Worm (Caenorhabditis elegans): ENCODE measurements around the gene nas-12.
A peak's percentile ranks its signal among the peaks of the same experiment; 100 is the strongest.

The nas-12 gene

ce11 chrIV:10215393-10215792, 8.4 kb upstream of the nas-12 start:
- TF ChIP-seq egl-27 (tag; optimal IDR thresholded peaks at IDR 0.05) (no peak), Y55F3AM.14 (GFP tag; optimal IDR thresholded peaks at IDR 0.05) (no peak), fos-1 (tag; optimal IDR thresholded peaks at IDR 0.05) (no peak), skn-1 (tag; optimal IDR thresholded peaks at IDR 0.05) (no peak), ceh-16 (tag; optimal IDR thresholded peaks at IDR 0.05) (no peak), crh-2 (tag; optimal IDR thresholded peaks at IDR 0.05) (no peak), snpc-4 (tag; optimal IDR thresholded peaks at IDR 0.05) (no peak), nhr-23 (tag; optimal IDR thresholded peaks at IDR 0.05) (no peak), C34F6.9 (tag; optimal IDR thresholded peaks at IDR 0.05) (no peak)

DNA sequence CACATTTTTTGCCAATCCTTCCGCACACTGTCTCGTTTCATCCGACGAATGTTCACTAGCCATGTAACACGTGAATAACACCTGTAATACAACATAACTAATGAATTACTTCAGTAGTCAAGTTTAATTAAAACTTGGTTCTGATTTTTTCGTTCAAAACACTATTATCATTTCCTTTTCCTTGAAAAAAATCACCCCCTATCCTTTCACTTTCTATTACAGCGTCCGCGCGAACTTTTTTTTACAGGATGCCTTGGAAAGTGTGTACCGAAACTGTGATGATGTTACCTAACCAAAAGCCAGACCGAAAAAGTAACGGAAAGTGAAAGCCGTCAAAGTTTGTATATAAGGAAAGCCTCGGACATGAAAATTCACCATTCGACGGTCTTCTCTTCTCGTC, 7.7 kb upstream of the nas-12 start, which contains the start of gene col-124:
TSS of gene col-124 (plus strand) at position 374 of the 400 bp plus-strand sequence.
- no peak for TF ChIP-seq ztf-4 (tag; optimal IDR thresholded peaks at IDR 0.05)
- no peak for TF ChIP-seq nhr-12 (tag; optimal IDR thresholded peaks at IDR 0.05)
- no peak for TF ChIP-seq elt-3 (tag; optimal IDR thresholded peaks at IDR 0.05)
- no peak for TF ChIP-seq nhr-10 (tag; optimal IDR thresholded peaks at IDR 0.05)
- no peak for TF ChIP-seq R02D3.7 (tag; optimal IDR thresholded peaks at IDR 0.05)
- no peak for TF ChIP-seq skn-1 (tag; optimal IDR thresholded peaks at IDR 0.05)
- TF ChIP-seq nhr-21 (tag; optimal IDR thresholded peaks at IDR 0.05): no peak
- no peak for TF ChIP-seq ama-1 (optimal IDR thresholded peaks at IDR 0.05)
- TF ChIP-seq ceh-16 (tag; optimal IDR thresholded peaks at IDR 0.05): no peak
- no peak for TF ChIP-seq ztf-1 (GFP tag; conservative IDR thresholded peaks at IDR 0.05)
- TF ChIP-seq unc-55 (GFP tag; optimal IDR thresholded peaks at IDR 0.05): no peak
- TF ChIP-seq unc-62 (GFP tag; optimal IDR thresholded peaks at IDR 0.05): no peak
- no peak for TF ChIP-seq ceh-82 (tag; optimal IDR thresholded peaks at IDR 0.05)

DNA sequence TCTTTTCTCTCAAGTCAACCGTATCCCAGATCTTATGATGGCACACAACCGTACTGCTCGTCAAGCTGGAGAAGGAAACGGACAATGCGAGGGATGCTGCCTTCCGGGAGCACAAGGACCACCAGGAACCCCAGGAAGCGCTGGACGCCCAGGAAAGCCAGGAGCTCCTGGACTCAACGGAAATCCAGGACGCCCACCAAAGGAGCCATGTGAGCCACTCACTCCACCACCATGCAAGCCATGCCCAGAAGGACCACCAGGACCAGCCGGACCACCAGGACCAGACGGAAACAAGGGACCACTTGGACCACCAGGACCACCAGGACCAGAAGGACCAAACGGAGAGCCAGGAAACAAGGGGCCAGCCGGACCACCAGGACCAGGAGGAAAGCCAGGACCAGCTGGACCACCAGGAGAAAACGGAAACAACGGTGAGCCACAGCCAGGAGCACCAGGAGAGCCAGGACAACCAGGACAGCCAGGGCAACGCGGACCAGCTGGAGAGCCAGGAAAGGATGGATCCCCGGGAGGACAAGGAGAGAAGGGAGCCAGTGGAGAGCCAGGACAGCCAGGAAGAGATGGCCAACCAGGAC, 7.0 kb upstream of the nas-12 start:
- TF ChIP-seq ceh-82 (tag; optimal IDR thresholded peaks at IDR 0.05) (no peak), nhr-25 (tag; optimal IDR thresholded peaks at IDR 0.05) (no peak), nhr-12 (tag; optimal IDR thresholded peaks at IDR 0.05) (no peak), unc-55 (GFP tag; optimal IDR thresholded peaks at IDR 0.05) (no peak), unc-62 (GFP tag; optimal IDR thresholded peaks at IDR 0.05) (no peak), R02D3.7 (tag; optimal IDR thresholded peaks at IDR 0.05) (no peak), skn-1 (tag; optimal IDR thresholded peaks at IDR 0.05) (no peak), egl-27 (tag; optimal IDR thresholded peaks at IDR 0.05) (no peak)

DNA sequence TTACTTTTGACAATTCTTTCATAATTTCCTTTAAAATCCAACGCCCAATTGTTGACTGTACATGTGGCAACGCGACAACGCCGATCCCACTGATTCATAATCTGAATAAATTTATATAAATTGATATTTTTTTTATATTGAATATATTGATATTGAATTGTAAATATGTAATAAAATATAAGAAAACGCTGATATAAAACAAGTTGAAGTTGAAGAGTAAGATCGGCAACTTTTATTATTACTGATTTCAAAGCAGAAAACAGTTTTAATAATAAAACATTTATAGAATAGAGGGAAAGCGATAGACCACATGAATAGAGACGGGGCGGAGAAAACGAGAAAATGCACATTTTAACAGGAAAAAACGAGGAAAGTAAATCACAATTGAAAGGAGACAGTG, 4.6 kb upstream of the nas-12 start, which contains the start of gene qns-1:
TSS of gene qns-1 (minus strand) at position 101 of the 400 bp plus-strand sequence.
- TF ChIP-seq dmd-4 (tag; optimal IDR thresholded peaks at IDR 0.05) (no peak), elt-3 (tag; optimal IDR thresholded peaks at IDR 0.05) (no peak), mbf-1 (tag; optimal IDR thresholded peaks at IDR 0.05) (no peak), C34F6.9 (tag; optimal IDR thresholded peaks at IDR 0.05) (no peak), crh-2 (tag; optimal IDR thresholded peaks at IDR 0.05) (no peak), ZK546.5 (tag; optimal IDR thresholded peaks at IDR 0.05) (no peak), nhr-23 (tag; optimal IDR thresholded peaks at IDR 0.05) (no peak), skn-1 (tag; optimal IDR thresholded peaks at IDR 0.05) (no peak), lin-11 (tag; optimal IDR thresholded peaks at IDR 0.05) (no peak), sma-3 (GFP tag; optimal IDR thresholded peaks at IDR 0.05) (no peak), lsy-2 (tag; optimal IDR thresholded peaks at IDR 0.05) (no peak), fos-1 (tag; optimal IDR thresholded peaks at IDR 0.05) (no peak), lin-39 (tag; optimal IDR thresholded peaks at IDR 0.05) (no peak), ztf-1 (GFP tag; conservative IDR thresholded peaks at IDR 0.05) (no peak), R02D3.7 (tag; optimal IDR thresholded peaks at IDR 0.05) (no peak), unc-39 (tag; optimal IDR thresholded peaks at IDR 0.05) (no peak), nhr-129 (tag; optimal IDR thresholded peaks at IDR 0.05) (no peak), sma-9 (GFP tag; optimal IDR thresholded peaks at IDR 0.05) (no peak), sma-9 (tag; optimal IDR thresholded peaks at IDR 0.05) (no peak), egl-27 (tag; optimal IDR thresholded peaks at IDR 0.05) (no peak), unc-55 (GFP tag; optimal IDR thresholded peaks at IDR 0.05) (no peak)

DNA sequence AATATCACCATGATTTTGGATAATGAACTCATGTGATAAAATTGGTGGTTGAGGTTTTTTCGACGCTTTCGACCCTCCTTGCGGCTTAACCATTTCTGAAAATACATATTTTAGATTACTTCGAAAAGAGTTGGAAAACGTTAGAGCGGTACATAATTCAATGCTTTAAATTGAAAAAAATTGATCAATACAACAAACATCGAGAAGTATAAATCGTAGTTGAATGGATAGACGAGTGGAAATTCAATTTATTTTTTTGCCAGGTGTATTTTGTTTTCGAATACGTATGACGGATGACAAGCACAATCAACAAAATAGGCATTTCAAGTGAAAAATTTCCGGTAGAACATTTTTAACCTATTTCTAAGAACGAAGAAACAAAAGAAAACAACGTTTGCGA, 2.6 kb upstream of the nas-12 start, which contains the start of gene tram-1:
TSS of gene tram-1 (minus strand) at position 101 of the 400 bp plus-strand sequence.
- TF ChIP-seq nhr-11 (tag; optimal IDR thresholded peaks at IDR 0.05) (no peak), crh-2 (tag; optimal IDR thresholded peaks at IDR 0.05) (peak; percentile 46), ztf-4 (tag; optimal IDR thresholded peaks at IDR 0.05) (no peak)

Data from whole organism, L2 larva.